Worm (Caenorhabditis elegans) whole organism, L1 larva: ENCODE results near the gene nhr-242.
A peak's percentile ranks its signal among the peaks of the same experiment; 100 is the strongest.

Source experiments
- C16A3.4 ChIP-seq: fragments of 150-350 bp; optimal IDR thresholded peaks from 2 replicates; lab custom pipeline; 2014; ENCODE audit warnings: missing biosample characterization, missing genetic modification characterization
- C34B4.2 ChIP-seq: sonication (generic microtip); optimal IDR thresholded peaks from 2 replicates; lab custom pipeline; 2017; ENCODE audit warnings: mild to moderate bottlenecking, missing genetic modification characterization, missing compliant biosample characterization
- aha-1 ChIP-seq: fragments of 150-350 bp; optimal IDR thresholded peaks from 2 replicates; lab custom pipeline; 2014; ENCODE audit warnings: missing biosample characterization, missing genetic modification characterization
- ceh-63 ChIP-seq: fragments of 200-800 bp; sonication (Bioruptor generic); optimal IDR thresholded peaks from 2 replicates; lab custom pipeline; 2018; ENCODE audit warnings: mild to moderate bottlenecking, missing genetic modification characterization, missing compliant biosample characterization
- ceh-88 ChIP-seq: fragments of 200-800 bp; sonication (Bioruptor generic); IDR thresholded peaks from 2 replicates; pipeline ENCODE4 v1.3.6; 2022; ENCODE audit warnings: missing genetic modification characterization, missing compliant biosample characterization
- ceh-90 ChIP-seq: sonication (generic microtip); optimal IDR thresholded peaks from 2 replicates; lab custom pipeline; 2016; ENCODE audit warnings: missing genetic modification characterization, missing compliant biosample characterization
- dpl-1 ChIP-seq, 3 experiments: fragments of 150-350 bp in 2 of 3; sonication (generic microtip) in 1 of 3; optimal IDR thresholded peaks; 2 replicates each; lab custom pipeline; 2014 to 2017; ENCODE audit warnings: missing biosample characterization in 3 of 3, missing genetic modification characterization in 3 of 3, missing genetic modification reagents in 3 of 3
- dsc-1 ChIP-seq: sonication (generic microtip); optimal IDR thresholded peaks from 2 replicates; lab custom pipeline; 2016; ENCODE audit warnings: mild to moderate bottlenecking, missing genetic modification characterization, missing compliant biosample characterization
- efl-1 ChIP-seq, 4 experiments: fragments of 150-350 bp; optimal IDR thresholded peaks in 3 of 4; peaks in 1 of 4; 1 replicate in 1 of 4; 2 replicates in 3 of 4; lab custom pipeline; 2014; ENCODE audit warnings: missing biosample characterization in 2 of 4, missing genetic modification characterization in 2 of 4, missing genetic modification reagents in 2 of 4
- efl-3 ChIP-seq: fragments of 200-800 bp; sonication (Bioruptor generic); optimal IDR thresholded peaks from 2 replicates; lab custom pipeline; 2018; ENCODE audit warnings: mild to moderate bottlenecking, missing genetic modification characterization, missing compliant biosample characterization
- egl-27 ChIP-seq, 2 experiments: fragments of 150-350 bp in 1 of 2; sonication (generic microtip); optimal IDR thresholded peaks; 3 replicates each; lab custom pipeline; 2017 to 2018; ENCODE audit warnings: missing biosample characterization in 2 of 2, missing genetic modification characterization in 2 of 2, missing genetic modification reagents in 2 of 2
- elt-2 ChIP-seq: sonication (generic microtip); optimal IDR thresholded peaks from 2 replicates; lab custom pipeline; 2016; ENCODE audit warnings: missing genetic modification characterization, mild to moderate bottlenecking, inconsistent platforms, missing compliant biosample characterization, missing genetic modification reagents
- elt-3 ChIP-seq, 6 experiments: fragments of 150-350 bp in 1 of 6; sonication (generic microtip); optimal IDR thresholded peaks; 2 replicates each; lab custom pipeline; 2017 to 2018; ENCODE audit warnings: missing biosample characterization in 6 of 6, missing genetic modification characterization in 6 of 6, inconsistent platforms in 1 of 6
- ets-5 ChIP-seq: fragments of 200-800 bp; sonication (Bioruptor generic); IDR thresholded peaks from 2 replicates; pipeline ENCODE4 v1.3.6; 2022; ENCODE audit warnings: missing genetic modification characterization, missing compliant biosample characterization
- fkh-10 ChIP-seq: sonication (generic microtip); optimal IDR thresholded peaks from 2 replicates; lab custom pipeline; 2017; ENCODE audit warnings: missing biosample characterization, missing genetic modification reagents, missing genetic modification characterization
- fkh-8 ChIP-seq: sonication (generic microtip); optimal IDR thresholded peaks from 2 replicates; lab custom pipeline; 2016; ENCODE audit warnings: mild to moderate bottlenecking, missing genetic modification characterization, missing compliant biosample characterization
- fos-1 ChIP-seq: fragments of 150-350 bp; optimal IDR thresholded peaks from 2 replicates; lab custom pipeline; 2014; ENCODE audit warnings: missing biosample characterization, missing genetic modification characterization
- grh-1 ChIP-seq: fragments of 200-800 bp; sonication (Bioruptor generic); IDR thresholded peaks from 2 replicates; pipeline ENCODE4 v1.3.6; 2022; ENCODE audit warnings: missing genetic modification reagents, missing genetic modification characterization, missing compliant biosample characterization
- hlh-17 ChIP-seq: fragments of 200-800 bp; sonication (Bioruptor generic); optimal IDR thresholded peaks from 2 replicates; lab custom pipeline; 2018; ENCODE audit warnings: missing genetic modification characterization, mild to moderate bottlenecking, missing compliant biosample characterization, moderate library complexity, borderline replicate concordance
- hpl-2 ChIP-seq: fragments of 150-350 bp; optimal IDR thresholded peaks from 2 replicates; lab custom pipeline; 2014; ENCODE audit warnings: missing biosample characterization, missing genetic modification reagents, missing genetic modification characterization
- lin-13 ChIP-seq: fragments of 150-350 bp; optimal IDR thresholded peaks from 2 replicates; lab custom pipeline; 2014; ENCODE audit warnings: missing biosample characterization, missing genetic modification reagents, missing genetic modification characterization
- lin-15B ChIP-seq: fragments of 150-350 bp; sonication (generic microtip); optimal IDR thresholded peaks from 3 replicates; lab custom pipeline; 2014; ENCODE audit warnings: missing biosample characterization, missing genetic modification characterization
- lin-35 ChIP-seq, 2 experiments: fragments of 150-350 bp; optimal IDR thresholded peaks; 2 replicates each; lab custom pipeline; 2014; ENCODE audit warnings: missing biosample characterization in 2 of 2, missing genetic modification characterization in 2 of 2, missing genetic modification reagents in 2 of 2
- lin-39 ChIP-seq: fragments of 150-350 bp; optimal IDR thresholded peaks from 2 replicates; lab custom pipeline; 2014; ENCODE audit warnings: missing biosample characterization, missing genetic modification reagents, missing genetic modification characterization
- lir-3 ChIP-seq: sonication (generic microtip); optimal IDR thresholded peaks from 2 replicates; lab custom pipeline; 2016; ENCODE audit warnings: mild to moderate bottlenecking, missing genetic modification characterization, moderate library complexity, missing compliant biosample characterization; ENCODE audit not compliant: poor library complexity
- lsy-2 ChIP-seq, 2 experiments: fragments of 150-350 bp; optimal IDR thresholded peaks; 2 replicates each; lab custom pipeline; 2014; ENCODE audit warnings: missing biosample characterization in 2 of 2, missing genetic modification characterization in 2 of 2
- mab-9 ChIP-seq: fragments of 200-800 bp; sonication (Bioruptor generic); IDR thresholded peaks from 2 replicates; pipeline ENCODE4 v1.3.6; 2022; ENCODE audit warnings: missing genetic modification reagents, missing genetic modification characterization, missing compliant biosample characterization
- mdl-1 ChIP-seq, 2 experiments: fragments of 150-350 bp; optimal IDR thresholded peaks; 2 replicates each; lab custom pipeline; 2014 to 2017; ENCODE audit warnings: missing biosample characterization in 2 of 2, missing genetic modification characterization in 2 of 2, inconsistent platforms in 1 of 2
- mef-2 ChIP-seq: fragments of 150-350 bp; optimal IDR thresholded peaks from 2 replicates; lab custom pipeline; 2014; ENCODE audit warnings: missing biosample characterization, missing genetic modification characterization
- mep-1 ChIP-seq: fragments of 150-350 bp; optimal IDR thresholded peaks from 2 replicates; lab custom pipeline; 2014; ENCODE audit warnings: missing biosample characterization, missing genetic modification characterization
- nhr-12 ChIP-seq: sonication (generic microtip); optimal IDR thresholded peaks from 2 replicates; lab custom pipeline; 2017; ENCODE audit warnings: missing biosample characterization, missing genetic modification characterization
- nhr-47 ChIP-seq: sonication (generic microtip); optimal IDR thresholded peaks from 2 replicates; lab custom pipeline; 2016; ENCODE audit warnings: mild to moderate bottlenecking, missing genetic modification characterization, moderate library complexity, missing compliant biosample characterization
- nhr-77 ChIP-seq: fragments of 150-350 bp; optimal IDR thresholded peaks from 2 replicates; lab custom pipeline; 2014; ENCODE audit warnings: missing biosample characterization, missing genetic modification characterization
- nhr-84 ChIP-seq: sonication (generic microtip); optimal IDR thresholded peaks from 2 replicates; lab custom pipeline; 2017; ENCODE audit warnings: missing biosample characterization, missing genetic modification characterization
- nhr-85 ChIP-seq: sonication (generic microtip); peaks from one replicate; lab custom pipeline; 2016; ENCODE audit warnings: missing genetic modification characterization, inconsistent platforms, missing compliant biosample characterization
- nhr-90 ChIP-seq: sonication (generic microtip); optimal IDR thresholded peaks from 2 replicates; lab custom pipeline; 2016; ENCODE audit warnings: mild to moderate bottlenecking, missing genetic modification characterization, missing compliant biosample characterization; ENCODE audit not compliant: poor library complexity
- pag-3 ChIP-seq: sonication (generic microtip); optimal IDR thresholded peaks from 2 replicates; lab custom pipeline; 2017; ENCODE audit warnings: missing genetic modification characterization, mild to moderate bottlenecking, missing compliant biosample characterization, antibody characterized with exemption, borderline replicate concordance; ENCODE audit not compliant: insufficient read depth
- pqm-1 ChIP-seq: sonication (generic microtip); optimal IDR thresholded peaks from 3 replicates; lab custom pipeline; 2017; ENCODE audit warnings: missing biosample characterization, missing genetic modification characterization
- rnt-1 ChIP-seq: sonication (generic microtip); optimal IDR thresholded peaks from 2 replicates; lab custom pipeline; 2016; ENCODE audit warnings: mild to moderate bottlenecking, missing genetic modification characterization, moderate library complexity, missing compliant biosample characterization
- skn-1 ChIP-seq: fragments of 150-350 bp; optimal IDR thresholded peaks from 2 replicates; lab custom pipeline; 2014; ENCODE audit warnings: missing biosample characterization, missing genetic modification characterization
- snu-23 ChIP-seq: sonication (generic microtip); optimal IDR thresholded peaks from 2 replicates; lab custom pipeline; 2016; ENCODE audit warnings: missing genetic modification characterization, missing compliant biosample characterization
- sup-37 ChIP-seq: fragments of 200-800 bp; sonication (Bioruptor generic); optimal IDR thresholded peaks from 2 replicates; lab custom pipeline; 2018; ENCODE audit warnings: mild to moderate bottlenecking, missing genetic modification characterization, missing compliant biosample characterization
- tbx-2 ChIP-seq: sonication (generic microtip); optimal IDR thresholded peaks from 2 replicates; lab custom pipeline; 2016; ENCODE audit warnings: missing genetic modification characterization, missing compliant biosample characterization
- tlp-1 ChIP-seq: fragments of 150-350 bp; optimal IDR thresholded peaks from 2 replicates; lab custom pipeline; 2014; ENCODE audit warnings: missing biosample characterization, missing genetic modification characterization
- unc-130 ChIP-seq: fragments of 150-350 bp; optimal IDR thresholded peaks from 2 replicates; lab custom pipeline; 2017; ENCODE audit warnings: missing biosample characterization, missing genetic modification characterization, inconsistent platforms
- unc-30 ChIP-seq: sonication (generic microtip); optimal IDR thresholded peaks from 2 replicates; lab custom pipeline; 2017; ENCODE audit warnings: missing biosample characterization, missing genetic modification characterization
- unc-62 ChIP-seq: fragments of 150-350 bp; optimal IDR thresholded peaks from 2 replicates; lab custom pipeline; 2014; ENCODE audit warnings: missing biosample characterization, missing genetic modification reagents, missing genetic modification characterization
- unc-86 ChIP-seq: sonication (generic microtip); optimal IDR thresholded peaks from 2 replicates; lab custom pipeline; 2016; ENCODE audit warnings: missing genetic modification characterization, missing compliant biosample characterization
- xbp-1 ChIP-seq: sonication (generic microtip); optimal IDR thresholded peaks from 2 replicates; lab custom pipeline; 2016; ENCODE audit warnings: missing genetic modification characterization, missing compliant biosample characterization
- ztf-4 ChIP-seq: fragments of 150-350 bp; optimal IDR thresholded peaks from 2 replicates; lab custom pipeline; 2014; ENCODE audit warnings: missing biosample characterization, missing genetic modification characterization

Gene nhr-242

ce11 chrIV:2601988-2602861 lies 20.8 kb upstream of the nhr-242 start:
- peak; percentile 95 to 96 for TF ChIP-seq lsy-2 (tag; optimal IDR thresholded peaks at IDR 0.05; lab: Kevin White, UChicago)
- no peak for TF ChIP-seq unc-62 (GFP tag; lab: Kevin White, UChicago)
- TF ChIP-seq nhr-85 (tag; lab: Kevin White, UChicago): peak; percentile 100
- TF ChIP-seq nhr-84 (tag; lab: Kevin White, UChicago): no peak
- TF ChIP-seq nhr-47 (tag; lab: Kevin White, UChicago): peak; percentile 99
- TF ChIP-seq nhr-12 (tag; lab: Kevin White, UChicago): peak; percentile 34
- peak; percentile 95 for TF ChIP-seq hpl-2 (GFP tag; lab: Kevin White, UChicago)
- peak; percentile 96 for TF ChIP-seq dsc-1 (tag; lab: Kevin White, UChicago)
- peak; percentile 89 to 96 for TF ChIP-seq lin-35 (GFP tag; optimal IDR thresholded peaks at IDR 0.05; lab: Kevin White, UChicago)
- TF ChIP-seq mep-1 (tag; lab: Kevin White, UChicago): peak; percentile 99
- TF ChIP-seq lir-3: peak; percentile 94
- peak; percentile 89 to 91 (median 90) for TF ChIP-seq dpl-1 (GFP tag; optimal IDR thresholded peaks at IDR 0.05; lab: Kevin White, UChicago)
- peak; percentile 70 for TF ChIP-seq aha-1 (tag; lab: Kevin White, UChicago)
- TF ChIP-seq hlh-17 (GFP tag; lab: Kevin White, UChicago): no peak
- TF ChIP-seq ztf-4 (tag; lab: Kevin White, UChicago): peak; percentile 98
- TF ChIP-seq tbx-2 (tag; lab: Kevin White, UChicago): peak; percentile 98
- TF ChIP-seq fkh-8 (tag; lab: Kevin White, UChicago): peak; percentile 99
- TF ChIP-seq mef-2 (tag; lab: Kevin White, UChicago): peak; percentile 84
- TF ChIP-seq ceh-63 (GFP tag; lab: Kevin White, UChicago): no peak
- TF ChIP-seq lin-13: peak; percentile 99
- TF ChIP-seq egl-27 (tag; optimal IDR thresholded peaks at IDR 0.05; lab: Kevin White, UChicago): peak in 1 of 2 experiments; percentile 71
- TF ChIP-seq ceh-88 (GFP tag; lab: Robert Waterston, UW): peak; percentile 96
- peak; percentile 53 for TF ChIP-seq lin-15B
- TF ChIP-seq tlp-1: no peak
- TF ChIP-seq rnt-1 (tag; lab: Kevin White, UChicago): peak; percentile 97
- peak; percentile 87 for TF ChIP-seq sup-37 (GFP tag; lab: Kevin White, UChicago)
- peak; percentile 92 to 96 for TF ChIP-seq efl-1 (optimal IDR thresholded peaks at IDR 0.05; lab: Kevin White, UChicago)
- TF ChIP-seq efl-1 (GFP tag; optimal IDR thresholded peaks at IDR 0.05 in 1 of 2; lab: Kevin White, UChicago): peak; percentile 87 to 99
- TF ChIP-seq nhr-90 (tag; lab: Kevin White, UChicago): peak; percentile 99
- peak; percentile 94 for TF ChIP-seq mab-9 (GFP tag; lab: Robert Waterston, UW)
- no peak for TF ChIP-seq ceh-90 (tag; lab: Kevin White, UChicago)
- TF ChIP-seq unc-130 (tag; lab: Kevin White, UChicago): peak; percentile 99
- no peak for TF ChIP-seq pqm-1 (tag; lab: Kevin White, UChicago)
- peak; percentile 99 for TF ChIP-seq elt-2 (tag; lab: Kevin White, UChicago)
- peak; percentile 97 for TF ChIP-seq xbp-1 (tag; lab: Kevin White, UChicago)
- peak; percentile 93 for TF ChIP-seq nhr-77 (tag; lab: Kevin White, UChicago)
- no peak for TF ChIP-seq unc-30
- peak; percentile 92 for TF ChIP-seq unc-86 (tag; lab: Kevin White, UChicago)
- TF ChIP-seq C34B4.2 (tag; lab: Kevin White, UChicago): peak; percentile 59
- TF ChIP-seq mdl-1 (tag; optimal IDR thresholded peaks at IDR 0.05; lab: Kevin White, UChicago): peak; percentile 39 to 100
- TF ChIP-seq elt-3 (tag; optimal IDR thresholded peaks at IDR 0.05; lab: Kevin White, UChicago): peak in 5 of 6 experiments; percentile 31 to 100 (median 95)
- peak; percentile 96 for TF ChIP-seq C16A3.4 (tag; lab: Kevin White, UChicago)
- TF ChIP-seq ets-5 (GFP tag; lab: Robert Waterston, UW): no peak
- peak; percentile 98 for TF ChIP-seq skn-1
- TF ChIP-seq lin-39: peak; percentile 93
- TF ChIP-seq grh-1 (GFP tag; lab: Robert Waterston, UW): peak; percentile 98
- TF ChIP-seq fkh-10 (GFP tag; lab: Kevin White, UChicago): peak; percentile 61
- peak; percentile 75 for TF ChIP-seq efl-3 (GFP tag; lab: Kevin White, UChicago)
- peak; percentile 93 for TF ChIP-seq fos-1
- TF ChIP-seq snu-23: peak; percentile 99
- TF ChIP-seq pag-3 (tag; lab: Kevin White, UChicago): peak; percentile 66
